Worm (Caenorhabditis elegans) whole organism, early embryonic: ENCODE results near the gene Y51B9A.5.

Experiments used
- F13C5.2 ChIP-seq: sonication (generic microtip); optimal IDR thresholded peaks from 2 replicates; lab custom pipeline; 2017; ENCODE audit warnings: mild to moderate bottlenecking, missing genetic modification characterization, inconsistent platforms, missing compliant biosample characterization
- ama-1 ChIP-seq: fragments of 150-350 bp; optimal IDR thresholded peaks from 2 replicates; lab custom pipeline; 2014
- ceh-13 ChIP-seq: fragments of 200-800 bp; sonication (Bioruptor generic); optimal IDR thresholded peaks from 2 replicates; lab custom pipeline; 2018; ENCODE audit warnings: mild to moderate bottlenecking, missing genetic modification characterization, missing compliant biosample characterization
- ets-7 ChIP-seq: sonication (generic microtip); optimal IDR thresholded peaks from 2 replicates; lab custom pipeline; 2016; ENCODE audit warnings: missing genotype, missing genetic modification characterization, missing compliant biosample characterization
- hmbx-1 ChIP-seq: sonication (generic microtip); optimal IDR thresholded peaks from 2 replicates; lab custom pipeline; 2016; ENCODE audit warnings: mild to moderate bottlenecking, missing genetic modification characterization, missing compliant biosample characterization
- scrt-1 ChIP-seq: fragments of 200-800 bp; sonication (Bioruptor generic); IDR thresholded peaks from 2 replicates; pipeline ENCODE4 v1.3.6; 2022; ENCODE audit warnings: missing genetic modification characterization, missing compliant biosample characterization
- tbx-37 ChIP-seq: fragments of 200-800 bp; sonication (Bioruptor generic); conservative IDR thresholded peaks from 2 replicates; pipeline ENCODE4 v1.3.6; 2022; ENCODE audit warnings: missing genetic modification reagents, missing genetic modification characterization, missing compliant biosample characterization
- tra-4 ChIP-seq: sonication (generic microtip); optimal IDR thresholded peaks from 2 replicates; lab custom pipeline; 2017; ENCODE audit warnings: missing genetic modification characterization, missing compliant biosample characterization

ce11 chrII:9379796-9380195, 24.1 kb upstream of the Y51B9A.5 start, which contains the start of gene srh-48:
- TF ChIP-seq tbx-37 (no peak), scrt-1 (GFP tag; lab: Robert Waterston, UW) (no peak), ets-7 (tag; lab: Kevin White, UChicago) (no peak), F13C5.2 (no peak), hmbx-1 (tag; lab: Kevin White, UChicago) (no peak), ceh-13 (GFP tag; lab: Kevin White, UChicago) (no peak), tra-4 (tag; lab: Kevin White, UChicago) (no peak), ama-1 (lab: Kevin White, UChicago) (no peak)
